Worm (Caenorhabditis elegans) whole organism, midembryonic: ENCODE results near the gene kap-1.
A peak's percentile ranks its signal among the peaks of the same experiment; 100 is the strongest.

ENCODE experiments used
- T22C8.4 ChIP-seq: fragments of 200-800 bp; sonication (Bioruptor generic); IDR thresholded peaks from 2 replicates; pipeline ENCODE4 v1.3.6; 2022; ENCODE audit warnings: missing genetic modification characterization, missing compliant biosample characterization
- flt-1 ChIP-seq: fragments of 200-800 bp; sonication (Bioruptor generic); IDR thresholded peaks from 2 replicates; pipeline ENCODE4 v1.3.6; 2022; ENCODE audit warnings: missing genetic modification characterization, missing compliant biosample characterization
- med-1 ChIP-seq: sonication (generic microtip); optimal IDR thresholded peaks from 2 replicates; lab custom pipeline; 2017; ENCODE audit warnings: missing genetic modification characterization, mild to moderate bottlenecking, missing compliant biosample characterization, antibody characterized with exemption, missing genetic modification reagents; ENCODE audit not compliant: insufficient read depth
- tab-1 ChIP-seq: fragments of 200-800 bp; sonication (Bioruptor generic); IDR thresholded peaks from 2 replicates; pipeline ENCODE4 v1.3.6; 2022; ENCODE audit warnings: missing genetic modification characterization, missing compliant biosample characterization
- ztf-23 ChIP-seq: fragments of 200-800 bp; sonication (Bioruptor generic); IDR thresholded peaks from 2 replicates; pipeline ENCODE4 v1.3.6; 2022; ENCODE audit warnings: missing genetic modification reagents, missing genetic modification characterization, missing compliant biosample characterization
- ztf-29 ChIP-seq: fragments of 200-800 bp; sonication (Bioruptor generic); IDR thresholded peaks from 2 replicates; pipeline ENCODE4 v1.3.6; 2022; ENCODE audit warnings: missing genetic modification reagents, missing genetic modification characterization, missing compliant biosample characterization

DNA sequence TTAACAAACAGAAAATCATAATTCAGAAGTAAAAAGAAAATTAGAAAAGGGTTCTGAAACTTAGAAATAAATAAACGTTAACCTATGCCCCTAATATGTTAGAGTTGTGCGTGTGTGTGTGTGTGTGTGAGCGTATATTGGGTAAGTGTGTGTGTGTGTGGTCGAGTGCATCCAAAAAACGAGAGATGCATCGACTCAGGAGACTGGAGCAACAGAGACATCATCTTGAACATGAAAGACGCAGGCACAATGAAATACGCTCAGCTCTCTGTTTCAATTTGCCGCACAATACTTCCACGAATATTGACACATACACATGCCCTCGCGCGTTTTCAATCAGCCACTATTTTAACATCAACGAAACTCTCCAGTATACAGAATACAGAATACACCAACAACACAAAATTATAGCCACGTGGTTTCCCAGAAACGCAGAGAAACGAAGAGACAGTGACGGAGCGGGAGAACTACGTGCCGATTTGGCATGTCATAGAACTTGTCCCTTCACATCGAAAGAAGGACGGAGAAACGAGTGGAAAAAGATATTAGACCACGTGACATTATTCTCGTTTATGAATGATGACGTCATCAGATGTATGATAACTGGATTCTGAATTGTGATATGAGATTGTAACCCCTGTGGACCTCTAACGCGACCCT is 37.6 kb downstream of the kap-1 start:
- TF ChIP-seq med-1 (GFP tag; lab: Kevin White, UChicago) (no peak), flt-1 (GFP tag; lab: Robert Waterston, UW) (0 out of 2 replicates have a peak, but pooled peaks have one; percentile 25), tab-1 (GFP tag; lab: Robert Waterston, UW) (no peak), T22C8.4 (GFP tag; lab: Robert Waterston, UW) (no peak), ztf-23 (GFP tag; lab: Robert Waterston, UW) (no peak), ztf-29 (GFP tag; lab: Robert Waterston, UW) (no peak)
